Fruit fly (Drosophila melanogaster) whole organism, adult: ENCODE results near the gene Tace.

ENCODE experiments used
- CG14711 ChIP-seq: fragments of 200-800 bp; sonication (Bioruptor generic); optimal IDR thresholded peaks from 2 replicates; lab custom pipeline; 2018; ENCODE audit warnings: missing biosample characterization, mild to moderate bottlenecking, missing genetic modification characterization, moderate library complexity
- CG33017 ChIP-seq: fragments of 200-800 bp; sonication (Bioruptor generic); optimal IDR thresholded peaks from 2 replicates; lab custom pipeline; 2018; ENCODE audit warnings: missing biosample characterization, mild to moderate bottlenecking, missing genetic modification characterization, moderate library complexity
- kay ChIP-seq: fragments of 200-800 bp; sonication (Bioruptor generic); peaks from one replicate; lab custom pipeline; 2016; ENCODE audit warnings: missing biosample characterization, missing genetic modification characterization, borderline replicate concordance

DNA sequence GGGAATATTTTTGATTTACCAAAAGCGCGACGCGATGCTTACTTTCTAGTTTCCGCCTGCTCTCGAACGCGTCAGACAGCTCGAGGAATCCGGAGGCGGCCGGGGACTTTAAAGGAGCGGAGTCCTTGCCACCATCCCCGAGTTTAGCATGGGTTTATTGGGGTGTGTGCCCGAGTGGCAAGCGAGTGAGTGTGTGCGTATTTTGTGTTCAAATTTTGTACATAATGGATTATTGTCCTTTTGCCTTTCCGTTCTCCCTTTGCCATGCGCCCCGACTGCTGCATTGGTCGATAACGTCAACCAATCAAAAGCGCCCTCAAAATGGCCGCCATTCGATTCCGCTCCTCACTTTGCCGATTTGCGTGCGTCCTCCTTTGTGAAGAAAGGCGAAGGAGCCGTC lies 29.7 kb downstream of the Tace start:
- TF ChIP-seq CG33017 (tag; lab: Kevin White, UChicago), result no peak
- no peak for TF ChIP-seq kay (GFP tag; lab: Kevin White, UChicago)
- TF ChIP-seq CG14711 (tag; lab: Kevin White, UChicago), result no peak
